Worm (Caenorhabditis elegans) whole organism, L4/young adult: ENCODE measurements around the gene ddi-1.

ENCODE experiments used
- W03F9.2 ChIP-seq: fragments of 150-350 bp; optimal IDR thresholded peaks from 2 replicates; lab custom pipeline; 2014; ENCODE audit warnings: missing biosample characterization, missing genetic modification characterization
- dao-5 ChIP-seq: sonication (generic microtip); optimal IDR thresholded peaks from 2 replicates; lab custom pipeline; 2016; ENCODE audit warnings: missing genotype, missing genetic modification characterization, moderate library complexity, missing compliant biosample characterization
- him-1 ChIP-seq: sonication (generic microtip); optimal IDR thresholded peaks from 2 replicates; lab custom pipeline; 2016; ENCODE audit warnings: missing genotype, missing genetic modification reagents, missing genetic modification characterization, missing compliant biosample characterization

- TF ChIP-seq dao-5 (tag; lab: Kevin White, UChicago) (no peak), W03F9.2 (tag; lab: Kevin White, UChicago) (no peak), him-1 (tag; lab: Kevin White, UChicago) (no peak)
These were observed 5.5 kb downstream of the ddi-1 start for ce11 chrIV:6528202-6528601.
